Worm (Caenorhabditis elegans) whole organism, L3 larva: ENCODE results near the gene vha-18.

ENCODE experiments used
- R02D3.7 ChIP-seq: fragments of 150-350 bp; optimal IDR thresholded peaks from 2 replicates; lab custom pipeline; 2014; ENCODE audit warnings: missing biosample characterization, missing genetic modification characterization
- ZK546.5 ChIP-seq: sonication (generic microtip); optimal IDR thresholded peaks from 2 replicates; lab custom pipeline; 2017; ENCODE audit warnings: missing biosample characterization, missing genetic modification characterization
- aly-2 ChIP-seq: fragments of 150-350 bp; optimal IDR thresholded peaks from 2 replicates; lab custom pipeline; 2014; ENCODE audit warnings: missing biosample characterization, missing genetic modification characterization
- ceh-16 ChIP-seq: sonication (generic microtip); optimal IDR thresholded peaks from 2 replicates; lab custom pipeline; 2017; ENCODE audit warnings: missing biosample characterization, missing genetic modification characterization
- ceh-28 ChIP-seq: fragments of 150-350 bp; optimal IDR thresholded peaks from 2 replicates; lab custom pipeline; 2014; ENCODE audit warnings: missing biosample characterization, missing genetic modification reagents, missing genetic modification characterization
- ceh-82 ChIP-seq: fragments of 150-350 bp; optimal IDR thresholded peaks from 2 replicates; lab custom pipeline; 2014; ENCODE audit warnings: missing biosample characterization, missing genetic modification characterization
- ceh-9 ChIP-seq: sonication (generic microtip); optimal IDR thresholded peaks from 2 replicates; lab custom pipeline; 2018; ENCODE audit warnings: missing biosample characterization, missing genetic modification characterization
- daf-12 ChIP-seq: fragments of 150-350 bp; optimal IDR thresholded peaks from 2 replicates; lab custom pipeline; 2014; ENCODE audit warnings: missing biosample characterization, missing genetic modification reagents, missing genetic modification characterization
- egl-27 ChIP-seq: sonication (generic microtip); optimal IDR thresholded peaks from 4 replicates; lab custom pipeline; 2017; ENCODE audit warnings: missing biosample characterization, missing genetic modification reagents, missing genetic modification characterization
- egl-5 ChIP-seq: fragments of 150-350 bp; optimal IDR thresholded peaks from 2 replicates; lab custom pipeline; 2017; ENCODE audit warnings: missing biosample characterization, missing genetic modification reagents, missing genetic modification characterization, inconsistent platforms
- elt-1 ChIP-seq: fragments of 150-350 bp; optimal IDR thresholded peaks from 2 replicates; lab custom pipeline; 2014; ENCODE audit warnings: missing biosample characterization, missing genetic modification characterization
- elt-2 ChIP-seq: sonication (generic microtip); optimal IDR thresholded peaks from 2 replicates; lab custom pipeline; 2016; ENCODE audit warnings: missing genetic modification reagents, mild to moderate bottlenecking, missing genetic modification characterization, missing compliant biosample characterization
- elt-3 ChIP-seq, 3 experiments: fragments of 150-350 bp in 1 of 3; sonication (generic microtip) in 2 of 3; optimal IDR thresholded peaks; 2 replicates in 2 of 3; 4 replicates in 1 of 3; lab custom pipeline; 2014 to 2017; ENCODE audit warnings: missing biosample characterization in 3 of 3, missing genetic modification characterization in 3 of 3
- eor-1 ChIP-seq, 2 experiments: fragments of 150-350 bp; optimal IDR thresholded peaks; 2 replicates each; lab custom pipeline; 2014 to 2018; ENCODE audit warnings: missing biosample characterization in 2 of 2, missing genetic modification characterization in 2 of 2
- fkh-10 ChIP-seq: sonication (generic microtip); optimal IDR thresholded peaks from 2 replicates; lab custom pipeline; 2017; ENCODE audit warnings: missing biosample characterization, missing genetic modification reagents, missing genetic modification characterization
- fos-1 ChIP-seq: fragments of 150-350 bp; optimal IDR thresholded peaks from 2 replicates; lab custom pipeline; 2014; ENCODE audit warnings: missing biosample characterization, missing genetic modification characterization
- hmg-11 ChIP-seq: sonication (generic microtip); optimal IDR thresholded peaks from 2 replicates; lab custom pipeline; 2016; ENCODE audit warnings: missing genetic modification characterization, missing compliant biosample characterization
- jun-1 ChIP-seq: fragments of 150-350 bp; optimal IDR thresholded peaks from 2 replicates; lab custom pipeline; 2014; ENCODE audit warnings: missing biosample characterization, missing genetic modification reagents, missing genetic modification characterization
- lin-15B ChIP-seq: fragments of 150-350 bp; optimal IDR thresholded peaks from 2 replicates; lab custom pipeline; 2014; ENCODE audit warnings: missing biosample characterization, missing genetic modification characterization
- lin-39 ChIP-seq: fragments of 150-350 bp; optimal IDR thresholded peaks from 2 replicates; lab custom pipeline; 2018; ENCODE audit warnings: missing biosample characterization, missing genetic modification reagents, missing genetic modification characterization
- lsy-12 ChIP-seq: sonication (generic microtip); optimal IDR thresholded peaks from 2 replicates; lab custom pipeline; 2016; ENCODE audit warnings: mild to moderate bottlenecking, missing genetic modification characterization, missing compliant biosample characterization
- mdl-1 ChIP-seq: fragments of 150-350 bp; optimal IDR thresholded peaks from 2 replicates; lab custom pipeline; 2014; ENCODE audit warnings: missing biosample characterization, missing genetic modification characterization
- mml-1 ChIP-seq: fragments of 150-350 bp; sonication (generic microtip); optimal IDR thresholded peaks from 3 replicates; lab custom pipeline; 2014; ENCODE audit warnings: missing biosample characterization, missing genetic modification characterization
- nfya-1 ChIP-seq: sonication (generic microtip); optimal IDR thresholded peaks from 2 replicates; lab custom pipeline; 2017; ENCODE audit warnings: missing genetic modification characterization, mild to moderate bottlenecking, missing compliant biosample characterization, antibody characterized with exemption, moderate library complexity; ENCODE audit not compliant: insufficient read depth
- nhr-23 ChIP-seq: fragments of 150-350 bp; optimal IDR thresholded peaks from 2 replicates; lab custom pipeline; 2014; ENCODE audit warnings: missing biosample characterization, missing genetic modification reagents, missing genetic modification characterization
- nhr-237 ChIP-seq: fragments of 150-350 bp; optimal IDR thresholded peaks from 2 replicates; lab custom pipeline; 2014; ENCODE audit warnings: missing biosample characterization, missing genetic modification characterization
- nhr-25 ChIP-seq: sonication (generic microtip); optimal IDR thresholded peaks from 2 replicates; lab custom pipeline; 2017; ENCODE audit warnings: missing biosample characterization, missing genetic modification characterization
- nhr-28 ChIP-seq: fragments of 150-350 bp; optimal IDR thresholded peaks from 2 replicates; lab custom pipeline; 2014; ENCODE audit warnings: missing biosample characterization, missing genetic modification characterization
- nhr-43 ChIP-seq: sonication (generic microtip); optimal IDR thresholded peaks from 2 replicates; lab custom pipeline; 2016; ENCODE audit warnings: mild to moderate bottlenecking, missing genetic modification characterization, missing compliant biosample characterization; ENCODE audit not compliant: poor library complexity, severe bottlenecking
- nhr-67 ChIP-seq: fragments of 150-350 bp; optimal IDR thresholded peaks from 2 replicates; lab custom pipeline; 2014; ENCODE audit warnings: missing biosample characterization, missing genetic modification characterization
- nhr-76 ChIP-seq: fragments of 150-350 bp; sonication (generic microtip); optimal IDR thresholded peaks from 5 replicates; lab custom pipeline; 2014; ENCODE audit warnings: missing biosample characterization, missing genetic modification characterization
- nhr-77 ChIP-seq: fragments of 150-350 bp; optimal IDR thresholded peaks from 2 replicates; lab custom pipeline; 2014; ENCODE audit warnings: missing biosample characterization, missing genetic modification characterization
- pha-4 ChIP-seq: fragments of 150-350 bp; optimal IDR thresholded peaks from 2 replicates; lab custom pipeline; 2014; ENCODE audit warnings: missing biosample characterization, missing genetic modification reagents, missing genetic modification characterization
- pqm-1 ChIP-seq: fragments of 150-350 bp; optimal IDR thresholded peaks from 2 replicates; lab custom pipeline; 2017; ENCODE audit warnings: missing biosample characterization, missing genetic modification characterization, inconsistent platforms
- snpc-4 ChIP-seq: fragments of 150-350 bp; optimal IDR thresholded peaks from 2 replicates; lab custom pipeline; 2014; ENCODE audit warnings: missing biosample characterization, missing genetic modification characterization
- tbx-2 ChIP-seq: sonication (generic microtip); optimal IDR thresholded peaks from 2 replicates; lab custom pipeline; 2016; ENCODE audit warnings: mild to moderate bottlenecking, missing genetic modification characterization, missing compliant biosample characterization
- unc-39 ChIP-seq: sonication (generic microtip); optimal IDR thresholded peaks from 4 replicates; lab custom pipeline; 2017; ENCODE audit warnings: missing biosample characterization, missing genetic modification characterization
- ztf-11 ChIP-seq: fragments of 150-350 bp; optimal IDR thresholded peaks from 2 replicates; lab custom pipeline; 2014; ENCODE audit warnings: missing biosample characterization, missing genetic modification characterization
- ztf-4 ChIP-seq: fragments of 150-350 bp; optimal IDR thresholded peaks from 2 replicates; lab custom pipeline; 2014; ENCODE audit warnings: missing biosample characterization, missing genetic modification characterization

The vha-18 gene

ce11 chrV:8413432-8414021 lies at the start of gene vha-18:
Gene vha-18, minus strand, starts transcription at chrV:8413482.
- no peak for TF ChIP-seq elt-1 (tag; lab: Kevin White, UChicago)
- TF ChIP-seq pqm-1 (tag; lab: Kevin White, UChicago) = no peak
- no peak for TF ChIP-seq mdl-1 (tag; lab: Kevin White, UChicago)
- TF ChIP-seq egl-5 (tag; lab: Kevin White, UChicago) = no peak
- no peak for TF ChIP-seq nhr-237 (tag; lab: Kevin White, UChicago)
- TF ChIP-seq nhr-76 (tag; lab: Kevin White, UChicago) = no peak
- TF ChIP-seq lsy-12 = no peak
- no peak for TF ChIP-seq elt-3 (tag; optimal IDR thresholded peaks at IDR 0.05; lab: Kevin White, UChicago)
- TF ChIP-seq unc-39 (tag; lab: Kevin White, UChicago) = no peak
- no peak for TF ChIP-seq eor-1 (tag; optimal IDR thresholded peaks at IDR 0.05; lab: Kevin White, UChicago)

DNA sequence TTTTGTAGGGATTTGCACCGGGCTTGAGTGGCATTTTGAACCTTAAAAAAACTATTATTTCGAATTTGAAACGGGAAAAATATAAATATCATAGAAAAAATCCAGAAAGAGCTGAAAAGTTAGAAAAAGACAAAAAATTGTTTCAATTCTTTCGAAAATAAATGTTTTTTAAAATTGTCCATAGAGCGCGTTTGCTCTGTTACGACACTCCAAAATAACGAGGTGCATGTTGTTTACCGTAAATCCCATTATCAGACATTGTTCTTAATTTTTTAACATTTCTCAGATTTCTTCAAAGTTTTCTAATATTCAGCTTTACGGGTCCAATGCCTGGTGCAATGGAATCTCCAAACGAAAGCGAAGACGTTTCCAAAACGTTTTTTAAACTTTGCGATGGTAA lies 48.8 kb upstream of the vha-18 start, which contains the start of the genes dnj-22 and natc-1:
Gene dnj-22, minus strand, starts transcription at position 47 of the 400 bp plus-strand sequence.
Gene natc-1, plus strand, starts transcription at position 286 of the 400 bp plus-strand sequence.
- peak; percentile 3 for TF ChIP-seq nhr-43 (tag; lab: Kevin White, UChicago)
- no peak for TF ChIP-seq unc-39 (tag; lab: Kevin White, UChicago)
- TF ChIP-seq ztf-11 (tag; lab: Kevin White, UChicago) = no peak
- TF ChIP-seq ceh-16 = no peak
- peak; percentile 92 for TF ChIP-seq snpc-4 (tag; lab: Kevin White, UChicago)
- peak; percentile 19 for TF ChIP-seq hmg-11 (tag; lab: Kevin White, UChicago)
- TF ChIP-seq elt-2 (tag; lab: Kevin White, UChicago) = peak; percentile 12
- peak; percentile 91 for TF ChIP-seq lin-15B (tag; lab: Kevin White, UChicago)
- peak; percentile 74 for TF ChIP-seq egl-5 (tag; lab: Kevin White, UChicago)
- no peak for TF ChIP-seq ZK546.5 (tag; lab: Kevin White, UChicago)
- TF ChIP-seq pqm-1 (tag; lab: Kevin White, UChicago) = peak; percentile 53
- TF ChIP-seq fkh-10 (GFP tag; lab: Kevin White, UChicago) = peak; percentile 54
- peak; percentile 95 for TF ChIP-seq nhr-23
- peak; percentile 15 for TF ChIP-seq ceh-28 (tag; lab: Kevin White, UChicago)
- peak; percentile 62 for TF ChIP-seq nhr-25
- TF ChIP-seq pha-4 = peak; percentile 97
- peak; percentile 45 for TF ChIP-seq ceh-82 (tag; lab: Kevin White, UChicago)
- TF ChIP-seq lin-39 (tag; lab: Kevin White, UChicago) = peak; percentile 73
- TF ChIP-seq nfya-1 (tag; lab: Kevin White, UChicago) = peak; percentile 82
- peak; percentile 92 for TF ChIP-seq R02D3.7
- TF ChIP-seq aly-2 = no peak
- TF ChIP-seq jun-1 (tag; lab: Kevin White, UChicago) = no peak

- TF ChIP-seq egl-5 (tag; lab: Kevin White, UChicago) = peak; percentile 91
- peak; percentile 5 for TF ChIP-seq nfya-1 (tag; lab: Kevin White, UChicago)
- TF ChIP-seq fos-1 (tag; lab: Kevin White, UChicago) = no peak
- no peak for TF ChIP-seq R02D3.7
- peak; percentile 40 for TF ChIP-seq nhr-25
- peak; percentile 0 for TF ChIP-seq snpc-4 (tag; lab: Kevin White, UChicago)
- peak; percentile 65 for TF ChIP-seq nhr-23
- peak; percentile 25 for TF ChIP-seq pha-4
These were observed 47.5 kb upstream of the vha-18 start for ce11 chrV:8460800-8461199.

ce11 chrV:8460306-8460705 lies 47.0 kb upstream of the vha-18 start, which contains the start of gene T23B12.6:
Gene T23B12.6, minus strand, starts transcription at chrV:8460419.
- peak; percentile 36 for TF ChIP-seq pha-4
- no peak for TF ChIP-seq egl-27 (tag; lab: Kevin White, UChicago)
- TF ChIP-seq pqm-1 (tag; lab: Kevin White, UChicago) = peak; percentile 41
- TF ChIP-seq elt-2 (tag; lab: Kevin White, UChicago) = peak; percentile 74
- no peak for TF ChIP-seq ceh-16

ce11 chrV:8454995-8455446 lies 41.7 kb upstream of the vha-18 start, which contains the start of gene T23B12.11:
Gene T23B12.11, plus strand, starts transcription at chrV:8455396.
- TF ChIP-seq nhr-25 (no peak), mml-1 (tag; lab: Kevin White, UChicago) (no peak), daf-12 (tag; lab: Kevin White, UChicago) (no peak), ceh-28 (tag; lab: Kevin White, UChicago) (no peak), snpc-4 (tag; lab: Kevin White, UChicago) (no peak), tbx-2 (tag; lab: Kevin White, UChicago) (no peak), hmg-11 (tag; lab: Kevin White, UChicago) (no peak), ceh-9 (tag; lab: Kevin White, UChicago) (no peak), lin-39 (tag; lab: Kevin White, UChicago) (no peak), nhr-77 (tag; lab: Kevin White, UChicago) (no peak), ztf-4 (tag; lab: Kevin White, UChicago) (no peak), nhr-28 (tag; lab: Kevin White, UChicago) (no peak), ceh-82 (tag; lab: Kevin White, UChicago) (no peak), nhr-67 (no peak)
